Worm (Caenorhabditis elegans): ENCODE data around the gene sre-41.

Gene sre-41

ce11 chrII:12387980-12388379 lies at the start of gene sre-41:
Gene sre-41 (plus strand): TSS chrII:12388280.
- TF ChIP-seq ztf-29 (GFP tag; IDR thresholded peaks at IDR 0.05) = no peak
- TF ChIP-seq ztf-23 (GFP tag; IDR thresholded peaks at IDR 0.05) = no peak
- TF ChIP-seq flt-1 (GFP tag; IDR thresholded peaks at IDR 0.05) = no peak
- no peak for TF ChIP-seq tab-1 (GFP tag; IDR thresholded peaks at IDR 0.05)
- no peak for TF ChIP-seq klf-2 (GFP tag; conservative IDR thresholded peaks at IDR 0.05)
- no peak for TF ChIP-seq med-1 (GFP tag; optimal IDR thresholded peaks at IDR 0.05; ENCODE audit: insufficient read depth)

- TF ChIP-seq cog-1 (tag; optimal IDR thresholded peaks at IDR 0.05) (peak; percentile 59), klf-2 (GFP tag; conservative IDR thresholded peaks at IDR 0.05) (no peak), ztf-23 (GFP tag; IDR thresholded peaks at IDR 0.05) (0 out of 2 replicates have a peak, but pooled peaks have one; percentile 22), flt-1 (GFP tag; IDR thresholded peaks at IDR 0.05) (peak; percentile 68; the same call in 1 of the 2 replicates), tab-1 (GFP tag; IDR thresholded peaks at IDR 0.05) (no peak), ztf-29 (GFP tag; IDR thresholded peaks at IDR 0.05) (no peak), med-1 (GFP tag; optimal IDR thresholded peaks at IDR 0.05; ENCODE audit: insufficient read depth) (no peak), ref-1 (GFP tag; conservative IDR thresholded peaks at IDR 0.05) (no peak; the same call in 1 of the 2 replicates), T22C8.4 (GFP tag; IDR thresholded peaks at IDR 0.05) (peak; percentile 80)
These were observed 48.9 kb upstream of the sre-41 start for ce11 chrII:12339152-12339551.

ce11 chrII:12339644-12340043 lies 48.4 kb upstream of the sre-41 start, which contains the start of gene sop-2:
Gene sop-2 (plus strand): TSS chrII:12339944.
- TF ChIP-seq med-1 (GFP tag; optimal IDR thresholded peaks at IDR 0.05; ENCODE audit: insufficient read depth) (no peak), klf-2 (GFP tag; conservative IDR thresholded peaks at IDR 0.05) (no peak), tab-1 (GFP tag; IDR thresholded peaks at IDR 0.05) (no peak), ref-1 (GFP tag; conservative IDR thresholded peaks at IDR 0.05) (no peak), T22C8.4 (GFP tag; IDR thresholded peaks at IDR 0.05) (no peak), ztf-23 (GFP tag; IDR thresholded peaks at IDR 0.05) (no peak), flt-1 (GFP tag; IDR thresholded peaks at IDR 0.05) (no peak), ztf-29 (GFP tag; IDR thresholded peaks at IDR 0.05) (no peak), cog-1 (tag; optimal IDR thresholded peaks at IDR 0.05) (no peak)

ce11 chrII:12341566-12342223 lies 46.4 kb upstream of the sre-41 start:
- TF ChIP-seq T22C8.4 (GFP tag; IDR thresholded peaks at IDR 0.05) = no peak
- TF ChIP-seq tab-1 (GFP tag; IDR thresholded peaks at IDR 0.05) = no peak
- TF ChIP-seq ztf-23 (GFP tag; IDR thresholded peaks at IDR 0.05) = no peak
- no peak for TF ChIP-seq ztf-29 (GFP tag; IDR thresholded peaks at IDR 0.05)
- TF ChIP-seq klf-2 (GFP tag; conservative IDR thresholded peaks at IDR 0.05) = no peak
- no peak for TF ChIP-seq med-1 (GFP tag; optimal IDR thresholded peaks at IDR 0.05; ENCODE audit: insufficient read depth)
- TF ChIP-seq cog-1 (tag; optimal IDR thresholded peaks at IDR 0.05) = no peak
- no peak for TF ChIP-seq flt-1 (GFP tag; IDR thresholded peaks at IDR 0.05)
- no peak for TF ChIP-seq ref-1 (GFP tag; conservative IDR thresholded peaks at IDR 0.05)

- no peak for TF ChIP-seq ztf-29 (GFP tag; IDR thresholded peaks at IDR 0.05)
- no peak for TF ChIP-seq tab-1 (GFP tag; IDR thresholded peaks at IDR 0.05)
- no peak for TF ChIP-seq ztf-23 (GFP tag; IDR thresholded peaks at IDR 0.05)
- no peak for TF ChIP-seq flt-1 (GFP tag; IDR thresholded peaks at IDR 0.05)
- TF ChIP-seq cog-1 (tag; optimal IDR thresholded peaks at IDR 0.05) = no peak
- TF ChIP-seq klf-2 (GFP tag; conservative IDR thresholded peaks at IDR 0.05) = no peak
- no peak for TF ChIP-seq ref-1 (GFP tag; conservative IDR thresholded peaks at IDR 0.05)
- TF ChIP-seq T22C8.4 (GFP tag; IDR thresholded peaks at IDR 0.05) = no peak
- no peak for TF ChIP-seq med-1 (GFP tag; optimal IDR thresholded peaks at IDR 0.05; ENCODE audit: insufficient read depth)
These were observed 45.2 kb upstream of the sre-41 start for ce11 chrII:12342928-12343327.

ce11 chrII:12343710-12344109 lies 44.4 kb upstream of the sre-41 start:
- no peak for TF ChIP-seq klf-2 (GFP tag; conservative IDR thresholded peaks at IDR 0.05)
- TF ChIP-seq flt-1 (GFP tag; IDR thresholded peaks at IDR 0.05) = no peak

ce11 chrII:12344787-12345186 lies 43.3 kb upstream of the sre-41 start, which contains the start of gene C44C11.6:
Gene C44C11.6 (plus strand): TSS chrII:12344809.
- 0 out of 2 replicates have a peak, but pooled peaks have one; percentile 39 for TF ChIP-seq ztf-23 (GFP tag; IDR thresholded peaks at IDR 0.05)
- TF ChIP-seq cog-1 (tag; optimal IDR thresholded peaks at IDR 0.05) = no peak
- no peak for TF ChIP-seq med-1 (GFP tag; optimal IDR thresholded peaks at IDR 0.05; ENCODE audit: insufficient read depth)
- TF ChIP-seq T22C8.4 (GFP tag; IDR thresholded peaks at IDR 0.05) = no peak
- no peak for TF ChIP-seq flt-1 (GFP tag; IDR thresholded peaks at IDR 0.05)
- TF ChIP-seq ztf-29 (GFP tag; IDR thresholded peaks at IDR 0.05) = no peak
- TF ChIP-seq ref-1 (GFP tag; conservative IDR thresholded peaks at IDR 0.05) = no peak
- TF ChIP-seq tab-1 (GFP tag; IDR thresholded peaks at IDR 0.05) = peak; percentile 70
- TF ChIP-seq klf-2 (GFP tag; conservative IDR thresholded peaks at IDR 0.05) = no peak

ce11 chrII:12346289-12346989 lies 41.6 kb upstream of the sre-41 start:
- TF ChIP-seq ztf-29 (GFP tag; IDR thresholded peaks at IDR 0.05) (no peak), tab-1 (GFP tag; IDR thresholded peaks at IDR 0.05) (no peak), ztf-23 (GFP tag; IDR thresholded peaks at IDR 0.05) (no peak), ref-1 (GFP tag; conservative IDR thresholded peaks at IDR 0.05) (no peak), cog-1 (tag; optimal IDR thresholded peaks at IDR 0.05) (no peak), med-1 (GFP tag; optimal IDR thresholded peaks at IDR 0.05; ENCODE audit: insufficient read depth) (no peak), flt-1 (GFP tag; IDR thresholded peaks at IDR 0.05) (no peak), T22C8.4 (GFP tag; IDR thresholded peaks at IDR 0.05) (no peak), klf-2 (GFP tag; conservative IDR thresholded peaks at IDR 0.05) (no peak)

ce11 chrII:12348957-12349356 lies 39.1 kb upstream of the sre-41 start:
- TF ChIP-seq ztf-23 (GFP tag; IDR thresholded peaks at IDR 0.05) (no peak), tab-1 (GFP tag; IDR thresholded peaks at IDR 0.05) (no peak), med-1 (GFP tag; optimal IDR thresholded peaks at IDR 0.05; ENCODE audit: insufficient read depth) (no peak)
